Fruit fly (Drosophila melanogaster) whole organism, wandering third instar larva: ENCODE data around the gene tsg.
A peak's percentile ranks its signal among the peaks of the same experiment; 100 is the strongest.

Experiments
- Abd-B ChIP-seq: fragments of >200 bp; optimal IDR thresholded peaks from 2 replicates; lab custom pipeline; 2017; ENCODE audit warnings: missing biosample characterization, missing genetic modification characterization
- CG32264 ChIP-seq: fragments of 200-800 bp; sonication (Bioruptor generic); optimal IDR thresholded peaks from 2 replicates; lab custom pipeline; 2016; ENCODE audit warnings: missing biosample characterization, missing genetic modification characterization
- CrebA ChIP-seq: fragments of 200-800 bp; sonication (Bioruptor generic); optimal IDR thresholded peaks from 2 replicates; lab custom pipeline; 2016; ENCODE audit warnings: missing biosample characterization, mild to moderate bottlenecking, missing genetic modification characterization, borderline replicate concordance
- Dif ChIP-seq: fragments of 200-275, 200-300 bp; sonication (Bioruptor generic); optimal IDR thresholded peaks from 2 replicates; lab custom pipeline; 2018; ENCODE audit warnings: missing biosample characterization, missing genetic modification characterization; ENCODE audit not compliant: partially characterized antibody
- HLH106 ChIP-seq: fragments of 200-800 bp; optimal IDR thresholded peaks from 3 replicates; lab custom pipeline; 2019; ENCODE audit warnings: missing biosample characterization, mild to moderate bottlenecking, missing genetic modification characterization, moderate library complexity
- Hnf4 ChIP-seq: fragments of 200-800 bp; sonication (Bioruptor generic); optimal IDR thresholded peaks from 2 replicates; lab custom pipeline; 2016; ENCODE audit warnings: missing biosample characterization, mild to moderate bottlenecking, missing genetic modification characterization
- Hr78 ChIP-seq: fragments of >200 bp; optimal IDR thresholded peaks from 2 replicates; lab custom pipeline; 2017; ENCODE audit warnings: missing biosample characterization, missing genetic modification characterization
- Jra ChIP-seq: sonication (Bioruptor generic); optimal IDR thresholded peaks from 2 replicates; lab custom pipeline; 2016; ENCODE audit warnings: missing biosample characterization, missing genetic modification characterization
- Myc ChIP-seq: fragments of >200 bp; optimal IDR thresholded peaks from 2 replicates; lab custom pipeline; 2017
- OdsH ChIP-seq: fragments of 200-800 bp; sonication (Bioruptor generic); optimal IDR thresholded peaks from 2 replicates; lab custom pipeline; 2016; ENCODE audit warnings: missing biosample characterization, mild to moderate bottlenecking, missing genetic modification characterization
- Rel ChIP-seq, 2 experiments: fragments of 200-800 bp; sonication (Bioruptor generic) in 1 of 2; optimal IDR thresholded peaks; 2 replicates in 1 of 2; 3 replicates in 1 of 2; lab custom pipeline; 2016 to 2019; ENCODE audit warnings: mild to moderate bottlenecking in 2 of 2, missing biosample characterization in 2 of 2, missing genetic modification characterization in 2 of 2, moderate library complexity in 1 of 2
- Sp1 ChIP-seq: fragments of 200-800 bp; sonication (Bioruptor generic); optimal IDR thresholded peaks from 3 replicates; lab custom pipeline; 2019; ENCODE audit warnings: missing biosample characterization, mild to moderate bottlenecking, missing genetic modification characterization, moderate library complexity
- br ChIP-seq: fragments of 200-800 bp; sonication (Bioruptor generic); optimal IDR thresholded peaks from 2 replicates; lab custom pipeline; 2016; ENCODE audit warnings: missing biosample characterization, missing genetic modification characterization
- dl ChIP-seq, 2 experiments: fragments of 175-275, 200-275 bp in 1 of 2; fragments of 200-275 bp in 1 of 2; sonication (Bioruptor generic); optimal IDR thresholded peaks; lab custom pipeline; 2018; ENCODE audit warnings: mild to moderate bottlenecking in 2 of 2, missing biosample characterization in 2 of 2, missing genetic modification characterization in 2 of 2, moderate library complexity in 2 of 2; ENCODE audit not compliant: partially characterized antibody in 2 of 2, insufficient read depth in 1 of 2
- dmrt93B ChIP-seq: fragments of 200-800 bp; sonication (Bioruptor generic); optimal IDR thresholded peaks from 2 replicates; lab custom pipeline; 2018; ENCODE audit warnings: missing biosample characterization, mild to moderate bottlenecking, missing genetic modification characterization
- ey ChIP-seq: fragments of 200-800 bp; sonication (Bioruptor generic); optimal IDR thresholded peaks from 2 replicates; lab custom pipeline; 2016; ENCODE audit warnings: missing biosample characterization, missing genetic modification characterization
- foxo ChIP-seq, 2 experiments: fragments of 200-800 bp; sonication (Bioruptor generic); optimal IDR thresholded peaks; 2 replicates in 1 of 2; 3 replicates in 1 of 2; lab custom pipeline; 2016 to 2017; ENCODE audit warnings: missing biosample characterization in 2 of 2, missing genetic modification characterization in 2 of 2
- fru ChIP-seq: fragments of 200-800 bp; sonication (Bioruptor generic); optimal IDR thresholded peaks from 3 replicates; lab custom pipeline; 2016; ENCODE audit warnings: missing biosample characterization, mild to moderate bottlenecking, missing genetic modification characterization
- h ChIP-seq: fragments of 200-800 bp; sonication (Bioruptor generic); optimal IDR thresholded peaks from 3 replicates; lab custom pipeline; 2016; ENCODE audit warnings: missing biosample characterization, mild to moderate bottlenecking, missing genetic modification characterization
- lola ChIP-seq: fragments of >200 bp; optimal IDR thresholded peaks from 2 replicates; lab custom pipeline; 2017; ENCODE audit warnings: missing biosample characterization, missing genetic modification characterization
- pan ChIP-seq: fragments of >200 bp; optimal IDR thresholded peaks from 2 replicates; lab custom pipeline; 2017
- psq ChIP-seq: fragments of 200-800 bp; sonication (Bioruptor generic); optimal IDR thresholded peaks from 3 replicates; lab custom pipeline; 2017; ENCODE audit warnings: missing biosample characterization, mild to moderate bottlenecking, missing genetic modification characterization, moderate library complexity
- rgr ChIP-seq: fragments of 200-800 bp; sonication (Bioruptor generic); optimal IDR thresholded peaks from 3 replicates; lab custom pipeline; 2016; ENCODE audit warnings: missing biosample characterization, mild to moderate bottlenecking, missing genetic modification characterization
- sage ChIP-seq: fragments of 200-800 bp; sonication (Bioruptor generic); optimal IDR thresholded peaks from 2 replicates; lab custom pipeline; 2016; ENCODE audit warnings: missing biosample characterization, mild to moderate bottlenecking, missing genetic modification characterization
- sv ChIP-seq: fragments of 200-800 bp; sonication (Bioruptor generic); optimal IDR thresholded peaks from 3 replicates; lab custom pipeline; 2016; ENCODE audit warnings: missing biosample characterization, missing genetic modification characterization
- usp ChIP-seq: fragments of >200 bp; optimal IDR thresholded peaks from 2 replicates; lab custom pipeline; 2017; ENCODE audit warnings: missing biosample characterization, missing genetic modification characterization
- woc ChIP-seq: sonication (Bioruptor generic); optimal IDR thresholded peaks from 2 replicates; lab custom pipeline; 2016; ENCODE audit warnings: missing biosample characterization, mild to moderate bottlenecking, missing genetic modification characterization

The tsg gene

DNA sequence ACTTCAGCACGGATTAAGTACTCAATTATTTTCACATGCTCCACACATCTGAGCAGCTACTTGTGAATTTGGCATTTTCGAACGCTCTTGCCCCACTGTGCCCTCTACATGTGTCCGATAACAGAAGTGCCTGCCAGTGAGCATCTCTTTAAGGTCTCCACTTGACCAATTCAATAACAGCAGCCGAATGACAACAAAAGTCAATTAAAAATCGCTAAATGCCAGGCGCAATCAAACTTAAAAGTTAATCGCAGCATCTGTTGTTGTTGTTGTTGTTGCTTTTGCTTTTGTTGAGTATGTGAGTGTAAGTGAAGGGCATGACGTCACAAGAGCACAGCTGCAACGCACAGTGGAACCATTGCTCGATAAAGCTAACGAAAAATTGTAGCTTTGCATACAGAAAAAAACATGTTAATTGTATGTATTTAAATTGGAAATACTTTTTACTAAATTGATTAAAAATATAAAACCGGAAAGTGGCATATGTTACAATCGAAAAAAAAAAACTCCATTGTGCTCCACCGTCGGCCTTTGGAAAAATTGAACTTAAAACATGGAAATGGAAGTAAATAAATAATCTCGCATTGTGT, 26.1 kb upstream of the tsg start:
- no peak for TF ChIP-seq Rel (GFP tag; optimal IDR thresholded peaks at IDR 0.05; lab: Kevin White, UChicago)
- TF ChIP-seq Rel (tag; optimal IDR thresholded peaks at IDR 0.05; lab: Kevin White, UChicago) = peak; percentile 18
- TF ChIP-seq woc (GFP tag; lab: Kevin White, UChicago) = peak; percentile 54
- TF ChIP-seq HLH106 (tag; lab: Kevin White, UChicago) = peak; percentile 46
- TF ChIP-seq sage (GFP tag; lab: Kevin White, UChicago) = peak; percentile 70
- peak; percentile 33 for TF ChIP-seq OdsH (GFP tag; lab: Kevin White, UChicago)
- no peak for TF ChIP-seq dmrt93B (GFP tag; lab: Kevin White, UChicago)
- TF ChIP-seq foxo (GFP tag; optimal IDR thresholded peaks at IDR 0.05; lab: Kevin White, UChicago) = peak in 1 of 2 experiments; percentile 61
- TF ChIP-seq Sp1 (GFP tag; lab: Kevin White, UChicago) = peak; percentile 40
- peak; percentile 37 for TF ChIP-seq ey (GFP tag; lab: Kevin White, UChicago)
- TF ChIP-seq sv = no peak
- peak; percentile 59 for TF ChIP-seq h (GFP tag; lab: Kevin White, UChicago)
- no peak for TF ChIP-seq CrebA
- TF ChIP-seq Hnf4 = peak; percentile 17
- no peak for TF ChIP-seq Abd-B (GFP tag; lab: Kevin White, UChicago)
- TF ChIP-seq usp (GFP tag; lab: Kevin White, UChicago) = no peak
- TF ChIP-seq Jra (GFP tag; lab: Kevin White, UChicago) = peak; percentile 52
- peak; percentile 53 for TF ChIP-seq rgr (GFP tag; lab: Kevin White, UChicago)
- TF ChIP-seq psq (GFP tag; lab: Kevin White, UChicago) = peak; percentile 42
- TF ChIP-seq Hr78 (GFP tag; lab: Kevin White, UChicago) = no peak
- TF ChIP-seq br (GFP tag; lab: Kevin White, UChicago) = peak; percentile 34
- no peak for TF ChIP-seq lola (GFP tag; lab: Kevin White, UChicago)
- TF ChIP-seq fru = peak; percentile 79

- no peak for TF ChIP-seq Myc (lab: Kevin White, UChicago)
- no peak for TF ChIP-seq Rel (GFP tag; optimal IDR thresholded peaks at IDR 0.05; lab: Kevin White, UChicago)
- TF ChIP-seq Rel (tag; optimal IDR thresholded peaks at IDR 0.05; lab: Kevin White, UChicago) = peak; percentile 46
- TF ChIP-seq foxo (GFP tag; optimal IDR thresholded peaks at IDR 0.05; lab: Kevin White, UChicago) = no peak
- TF ChIP-seq sage (GFP tag; lab: Kevin White, UChicago) = no peak
- peak; percentile 23 for TF ChIP-seq Jra (GFP tag; lab: Kevin White, UChicago)
Observed at dm6 chrX:12014131-12014530, 25.4 kb upstream of the tsg start.

DNA sequence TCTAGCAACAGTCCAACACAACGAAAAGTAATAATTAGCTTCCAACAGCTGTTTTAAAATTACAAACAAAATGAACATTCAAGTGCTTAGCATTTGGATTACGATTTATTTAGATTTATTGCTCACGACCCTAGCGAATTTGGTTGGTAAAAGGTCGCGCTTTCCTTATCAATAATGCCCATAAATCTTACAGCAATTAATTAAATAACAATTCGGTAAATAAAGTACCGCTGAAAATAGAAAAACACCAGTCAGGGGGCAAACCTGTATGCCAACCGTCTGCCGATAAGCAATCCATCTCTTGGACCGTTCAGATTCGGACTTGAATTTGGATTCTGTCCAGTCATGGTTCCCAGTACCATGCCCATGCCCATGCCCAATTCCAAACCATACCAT, 24.3 kb upstream of the tsg start:
- TF ChIP-seq dmrt93B (GFP tag; lab: Kevin White, UChicago) (no peak), Myc (lab: Kevin White, UChicago) (peak; percentile 11), CG32264 (GFP tag; lab: Kevin White, UChicago) (no peak)

dm6 chrX:12012149-12013097, 23.7 kb upstream of the tsg start, which contains the start of the genes CG1492 and regucalcin:
Gene CG1492 (minus strand): TSS chrX:12012211.
Gene regucalcin (plus strand): TSS chrX:12012377.
- no peak for TF ChIP-seq psq (GFP tag; lab: Kevin White, UChicago)
- peak; percentile 20 for TF ChIP-seq fru
- TF ChIP-seq Myc (lab: Kevin White, UChicago) = peak; percentile 69

DNA sequence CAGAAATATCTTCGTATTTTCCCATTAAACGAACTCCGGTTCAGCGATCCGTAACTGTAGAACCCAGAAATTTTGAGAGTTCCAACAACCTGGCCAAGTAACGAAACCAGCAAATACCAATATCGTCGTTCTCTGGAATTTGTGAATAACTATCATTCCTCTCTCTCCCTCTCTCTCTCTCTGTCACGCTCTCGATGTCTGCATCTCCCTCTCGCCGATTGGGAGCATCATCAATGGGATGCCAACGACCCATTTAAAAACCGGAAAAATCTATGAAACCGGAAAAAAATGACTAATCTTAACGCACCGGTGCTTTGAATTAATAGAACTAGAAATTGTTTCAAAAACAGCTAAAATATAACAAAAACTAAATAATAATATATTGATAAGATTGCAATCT, 18.8 kb upstream of the tsg start:
- TF ChIP-seq rgr (GFP tag; lab: Kevin White, UChicago) = no peak
- no peak for TF ChIP-seq Myc (lab: Kevin White, UChicago)
- no peak for TF ChIP-seq pan (lab: Kevin White, UChicago)
- TF ChIP-seq dl (GFP tag; optimal IDR thresholded peaks at IDR 0.05; lab: Kevin White, UChicago; ENCODE audit: insufficient read depth in 1 of 2, partially characterized antibody in 2 of 2) = peak; percentile 17 to 57
- no peak for TF ChIP-seq HLH106 (tag; lab: Kevin White, UChicago)
- peak; percentile 63 for TF ChIP-seq Dif (GFP tag; lab: Kevin White, UChicago)
